Fruit fly (Drosophila melanogaster) whole organism, pupa: ENCODE results near the gene Skp2.

Source experiments
- CG12605 ChIP-seq: fragments of 200-800 bp; sonication (Bioruptor generic); IDR thresholded peaks from 2 replicates; pipeline ENCODE4 v1.3.6; 2022; ENCODE audit warnings: missing biosample characterization, missing genetic modification characterization
- CG8301 ChIP-seq: fragments of 200-800 bp; sonication (Bioruptor generic); optimal IDR thresholded peaks from 2 replicates; lab custom pipeline; 2018; ENCODE audit warnings: missing biosample characterization, mild to moderate bottlenecking, missing genetic modification characterization
- CG9948 ChIP-seq: fragments of 200-800 bp; sonication (Bioruptor generic); optimal IDR thresholded peaks from 2 replicates; lab custom pipeline; 2018; ENCODE audit warnings: missing biosample characterization, mild to moderate bottlenecking, missing genetic modification characterization, moderate library complexity
- D1 ChIP-seq: fragments of 200-800 bp; sonication (Bioruptor generic); optimal IDR thresholded peaks from 2 replicates; lab custom pipeline; 2018; ENCODE audit warnings: missing biosample characterization, mild to moderate bottlenecking, missing genetic modification characterization, moderate library complexity
- EcR ChIP-seq: fragments of 200-800 bp; sonication (Bioruptor generic); optimal IDR thresholded peaks from 3 replicates; lab custom pipeline; 2019; ENCODE audit warnings: missing biosample characterization, missing genetic modification characterization, mild to moderate bottlenecking, moderate library complexity, missing genetic modification reagents
- Pif1B ChIP-seq: fragments of 200-800 bp; sonication (Bioruptor generic); optimal IDR thresholded peaks from 3 replicates; lab custom pipeline; 2016; ENCODE audit warnings: missing biosample characterization, missing genetic modification characterization
- gl ChIP-seq: fragments of 200-800 bp; sonication (Bioruptor generic); optimal IDR thresholded peaks from 2 replicates; lab custom pipeline; 2018; ENCODE audit warnings: missing biosample characterization, mild to moderate bottlenecking, missing genetic modification characterization

dm6 chr3R:4291289-4291688 is 46.2 kb downstream of the Skp2 start:
- TF ChIP-seq D1 (no peak), CG12605 (GFP tag; lab: Robert Waterston, UW) (no peak), CG8301 (no peak), EcR (GFP tag; lab: Kevin White, UChicago) (no peak), Pif1B (no peak), CG9948 (tag; lab: Kevin White, UChicago) (no peak), gl (tag; lab: Kevin White, UChicago) (peak; percentile 7)
